Fruit fly (Drosophila melanogaster) whole organism, prepupa: Measurements from ENCODE around the gene CG3699.

Experiments
- CG10631 ChIP-seq: fragments of 200-800 bp; sonication (Bioruptor generic); optimal IDR thresholded peaks from 2 replicates; lab custom pipeline; 2016; ENCODE audit warnings: missing biosample characterization, missing genetic modification characterization
- CG11294 ChIP-seq: fragments of 200-800 bp; sonication (Bioruptor generic); IDR thresholded peaks from 2 replicates; pipeline ENCODE4 v1.3.6; 2022; ENCODE audit warnings: missing biosample characterization, missing genetic modification characterization
- CG11762 ChIP-seq: fragments of 200-800 bp; sonication (Bioruptor generic); optimal IDR thresholded peaks from 3 replicates; lab custom pipeline; 2016; ENCODE audit warnings: missing biosample characterization, missing genetic modification characterization; ENCODE audit not compliant: insufficient read depth
- CG11902 ChIP-seq: fragments of 200-800 bp; sonication (Bioruptor generic); optimal IDR thresholded peaks from 3 replicates; lab custom pipeline; 2016; ENCODE audit warnings: missing biosample characterization, missing genetic modification characterization
- CG16779 ChIP-seq: fragments of 200-800 bp; sonication (Bioruptor generic); optimal IDR thresholded peaks from 3 replicates; lab custom pipeline; 2017; ENCODE audit warnings: missing biosample characterization, mild to moderate bottlenecking, missing genetic modification characterization
- CG3032 ChIP-seq: fragments of 200-800 bp; optimal IDR thresholded peaks from 2 replicates; lab custom pipeline; 2019; ENCODE audit warnings: missing biosample characterization, mild to moderate bottlenecking, missing genetic modification characterization, moderate library complexity
- CG34406 ChIP-seq: fragments of 200-800 bp; sonication (Bioruptor generic); optimal IDR thresholded peaks from 3 replicates; lab custom pipeline; 2016; ENCODE audit warnings: missing biosample characterization, missing genetic modification characterization
- CG4318 ChIP-seq: fragments of 200-800 bp; sonication (Bioruptor generic); optimal IDR thresholded peaks from 3 replicates; lab custom pipeline; 2017; ENCODE audit warnings: missing biosample characterization, mild to moderate bottlenecking, missing genetic modification characterization
- CG6163 ChIP-seq: fragments of 200-800 bp; sonication (Bioruptor generic); IDR thresholded peaks from 3 replicates; pipeline ENCODE4 v1.3.6; 2022; ENCODE audit warnings: missing biosample characterization, missing genetic modification characterization
- CG6854 ChIP-seq: fragments of 200-800 bp; sonication (Bioruptor generic); optimal IDR thresholded peaks from 2 replicates; lab custom pipeline; 2017; ENCODE audit warnings: missing biosample characterization, mild to moderate bottlenecking, missing genetic modification characterization
- CG7368 ChIP-seq: fragments of 200-800 bp; sonication (Bioruptor generic); optimal IDR thresholded peaks from 3 replicates; lab custom pipeline; 2016; ENCODE audit warnings: missing biosample characterization, missing genetic modification characterization
- CG8119 ChIP-seq: fragments of 200-800 bp; sonication (Bioruptor generic); IDR thresholded peaks from 3 replicates; pipeline ENCODE4 v1.3.6; 2022; ENCODE audit warnings: missing biosample characterization, missing genetic modification characterization
- CG8319 ChIP-seq: fragments of 200-800 bp; sonication (Bioruptor generic); optimal IDR thresholded peaks from 3 replicates; lab custom pipeline; 2016; ENCODE audit warnings: missing biosample characterization, missing genetic modification characterization
- CG8632 ChIP-seq: fragments of 200-800 bp; sonication (Bioruptor generic); optimal IDR thresholded peaks from 3 replicates; lab custom pipeline; 2016; ENCODE audit warnings: missing biosample characterization, missing genetic modification characterization
- CG9139 ChIP-seq: fragments of 200-800 bp; sonication (Bioruptor generic); optimal IDR thresholded peaks from 3 replicates; lab custom pipeline; 2017; ENCODE audit warnings: missing biosample characterization, mild to moderate bottlenecking, missing genetic modification characterization
- Eip75B ChIP-seq: fragments of 200-800 bp; sonication (Bioruptor generic); optimal IDR thresholded peaks from 3 replicates; lab custom pipeline; 2016; ENCODE audit warnings: missing biosample characterization, missing genetic modification characterization
- Ets21C ChIP-seq: fragments of 200-800 bp; sonication (Bioruptor generic); optimal IDR thresholded peaks from 3 replicates; lab custom pipeline; 2016; ENCODE audit warnings: missing biosample characterization, missing genetic modification characterization
- Ets96B ChIP-seq: fragments of 200-800 bp; optimal IDR thresholded peaks from 2 replicates; lab custom pipeline; 2019; ENCODE audit warnings: missing biosample characterization, mild to moderate bottlenecking, missing genetic modification characterization, moderate library complexity
- Hr38 ChIP-seq: sonication (Bioruptor generic); optimal IDR thresholded peaks from 2 replicates; lab custom pipeline; 2016; ENCODE audit warnings: missing biosample characterization, missing genetic modification characterization
- Hr4 ChIP-seq: fragments of 200-800 bp; sonication (Bioruptor generic); optimal IDR thresholded peaks from 3 replicates; lab custom pipeline; 2016; ENCODE audit warnings: missing biosample characterization, missing genetic modification characterization
- Smox ChIP-seq: fragments of 200-800 bp; sonication (Bioruptor generic); optimal IDR thresholded peaks from 3 replicates; lab custom pipeline; 2016; ENCODE audit warnings: missing biosample characterization, missing genetic modification characterization
- Sox15 ChIP-seq: fragments of 200-800 bp; sonication (Bioruptor generic); optimal IDR thresholded peaks from 3 replicates; lab custom pipeline; 2016; ENCODE audit warnings: missing biosample characterization, missing genetic modification characterization
- achi ChIP-seq: fragments of 200-800 bp; sonication (Bioruptor generic); optimal IDR thresholded peaks from 3 replicates; lab custom pipeline; 2016; ENCODE audit warnings: missing biosample characterization, missing genetic modification characterization
- acj6 ChIP-seq: fragments of 200-800 bp; sonication (Bioruptor generic); optimal IDR thresholded peaks from 3 replicates; lab custom pipeline; 2016; ENCODE audit warnings: missing biosample characterization, missing genetic modification characterization
- dac ChIP-seq: fragments of 200-800 bp; sonication (Bioruptor generic); optimal IDR thresholded peaks from 2 replicates; lab custom pipeline; 2017; ENCODE audit warnings: missing biosample characterization, mild to moderate bottlenecking, missing genetic modification characterization
- dsx ChIP-seq: fragments of 200-800 bp; optimal IDR thresholded peaks from 3 replicates; lab custom pipeline; 2019; ENCODE audit warnings: missing biosample characterization, mild to moderate bottlenecking, missing genetic modification characterization, moderate library complexity; ENCODE audit not compliant: poor library complexity, severe bottlenecking
- eg ChIP-seq: fragments of 200-800 bp; sonication (Bioruptor generic); IDR thresholded peaks from 3 replicates; pipeline ENCODE4 v1.3.6; 2022; ENCODE audit warnings: missing biosample characterization, missing genetic modification characterization
- esn ChIP-seq: fragments of 200-800 bp; sonication (Bioruptor generic); optimal IDR thresholded peaks from 2 replicates; lab custom pipeline; 2016; ENCODE audit warnings: missing biosample characterization, mild to moderate bottlenecking, missing genetic modification characterization, moderate library complexity
- fd59A ChIP-seq: fragments of 200-800 bp; sonication (Bioruptor generic); optimal IDR thresholded peaks from 2 replicates; lab custom pipeline; 2017; ENCODE audit warnings: missing biosample characterization, mild to moderate bottlenecking, missing genetic modification characterization, missing genetic modification reagents
- fd85E ChIP-seq: fragments of 200-800 bp; sonication (Bioruptor generic); optimal IDR thresholded peaks from 3 replicates; lab custom pipeline; 2016; ENCODE audit warnings: missing biosample characterization, missing genetic modification characterization
- fkh ChIP-seq: fragments of 200-800 bp; sonication (Bioruptor generic); optimal IDR thresholded peaks from 3 replicates; lab custom pipeline; 2017; ENCODE audit warnings: missing biosample characterization, mild to moderate bottlenecking, missing genetic modification characterization, moderate library complexity
- lz ChIP-seq: fragments of 200-800 bp; sonication (Bioruptor generic); optimal IDR thresholded peaks from 3 replicates; lab custom pipeline; 2016; ENCODE audit warnings: missing biosample characterization, missing genetic modification characterization
- pdm3 ChIP-seq: fragments of 200-800 bp; sonication (Bioruptor generic); optimal IDR thresholded peaks from 3 replicates; lab custom pipeline; 2016; ENCODE audit warnings: missing biosample characterization, missing genetic modification characterization
- ss ChIP-seq, 2 experiments: fragments of 200-800 bp; sonication (Bioruptor generic); optimal IDR thresholded peaks; 2 replicates in 1 of 2; 3 replicates in 1 of 2; lab custom pipeline; 2017 to 2018; ENCODE audit warnings: mild to moderate bottlenecking in 2 of 2, missing biosample characterization in 2 of 2, missing genetic modification characterization in 2 of 2, moderate library complexity in 1 of 2
- vri ChIP-seq: fragments of 200-800 bp; sonication (Bioruptor generic); optimal IDR thresholded peaks from 3 replicates; lab custom pipeline; 2016; ENCODE audit warnings: missing biosample characterization, mild to moderate bottlenecking, missing genetic modification characterization

CG3699 gene

dm6 chrX:935049-935900 is 12.0 kb downstream of the CG3699 start, which contains the start of gene TRAM (continued):
- TF ChIP-seq achi (GFP tag; lab: Kevin White, UChicago) (peak; percentile 97), dac (GFP tag; lab: Kevin White, UChicago) (peak; percentile 99), CG6854 (GFP tag; lab: Kevin White, UChicago) (peak; percentile 95), CG7368 (GFP tag; lab: Kevin White, UChicago) (peak; percentile 98), CG10631 (GFP tag; lab: Kevin White, UChicago) (peak; percentile 98), dsx (peak; percentile 94), lz (GFP tag; lab: Kevin White, UChicago) (peak; percentile 98), fd59A (peak; percentile 98), CG4318 (GFP tag; lab: Kevin White, UChicago) (peak; percentile 97), CG11294 (GFP tag; lab: Robert Waterston, UW) (peak; percentile 98), CG11762 (GFP tag; lab: Kevin White, UChicago) (peak; percentile 94), CG11902 (peak; percentile 96), Hr38 (GFP tag; lab: Kevin White, UChicago) (peak; percentile 77), Ets21C (GFP tag; lab: Kevin White, UChicago) (peak; percentile 95), fkh (GFP tag; lab: Kevin White, UChicago) (peak; percentile 98), Smox (GFP tag; lab: Kevin White, UChicago) (peak; percentile 96), Sox15 (peak; percentile 97), CG34406 (peak; percentile 95), CG9139 (GFP tag; lab: Kevin White, UChicago) (peak; percentile 96)

dm6 chrX:933997-934396 is 13.3 kb downstream of the CG3699 start:
- TF ChIP-seq CG8119 (no peak), acj6 (GFP tag; lab: Kevin White, UChicago) (no peak), esn (GFP tag; lab: Kevin White, UChicago) (no peak), dsx (no peak), eg (GFP tag; lab: Robert Waterston, UW) (no peak), Hr4 (GFP tag; lab: Kevin White, UChicago) (no peak), CG6163 (GFP tag; lab: Robert Waterston, UW) (no peak), ss (GFP tag; optimal IDR thresholded peaks at IDR 0.05; lab: Kevin White, UChicago) (no peak)

dm6 chrX:932859-933258 is 14.4 kb downstream of the CG3699 start:
- TF ChIP-seq Hr4 (GFP tag; lab: Kevin White, UChicago) (no peak), Ets96B (tag; lab: Kevin White, UChicago) (no peak), pdm3 (GFP tag; lab: Kevin White, UChicago) (no peak), fd85E (GFP tag; lab: Kevin White, UChicago) (no peak), CG8319 (no peak), fkh (GFP tag; lab: Kevin White, UChicago) (no peak), CG6854 (GFP tag; lab: Kevin White, UChicago) (no peak), CG8632 (GFP tag; lab: Kevin White, UChicago) (no peak), CG8119 (no peak), CG16779 (tag; lab: Kevin White, UChicago) (no peak), Eip75B (GFP tag; lab: Kevin White, UChicago) (no peak), vri (GFP tag; lab: Kevin White, UChicago) (no peak), CG3032 (tag; lab: Kevin White, UChicago) (no peak), CG11902 (no peak)
